Fruit fly (Drosophila melanogaster) whole organism, embryonic: Measurements from ENCODE around the gene CG11593.

Experiments
- Atf3 ChIP-seq: fragments of 200-800 bp; sonication (Bioruptor generic); optimal IDR thresholded peaks from 3 replicates; lab custom pipeline; 2016; ENCODE audit warnings: missing biosample characterization, missing genetic modification characterization
- B-H2 ChIP-seq: fragments of 200-800 bp; sonication (Bioruptor generic); optimal IDR thresholded peaks from 2 replicates; lab custom pipeline; 2018; ENCODE audit warnings: missing biosample characterization, mild to moderate bottlenecking, missing genetic modification characterization
- CG15514 ChIP-seq: fragments of 200-800 bp; sonication (Bioruptor generic); optimal IDR thresholded peaks from 3 replicates; lab custom pipeline; 2017; ENCODE audit warnings: missing biosample characterization, missing genetic modification characterization, mild to moderate bottlenecking, moderate library complexity, missing genetic modification reagents
- CTCF ChIP-seq: fragments of 200-800 bp; sonication (Bioruptor generic); optimal IDR thresholded peaks from 2 replicates; lab custom pipeline; 2017; ENCODE audit warnings: missing biosample characterization, mild to moderate bottlenecking, missing genetic modification characterization, moderate library complexity
- E2f2 ChIP-seq: fragments of 200-800 bp; sonication (Bioruptor generic); IDR thresholded peaks from 2 replicates; pipeline ENCODE4 v1.3.6; 2022; ENCODE audit warnings: missing biosample characterization, missing genetic modification characterization
- HmgD ChIP-seq: fragments of 200-800 bp; sonication (Bioruptor generic); optimal IDR thresholded peaks from 3 replicates; lab custom pipeline; 2016; ENCODE audit warnings: missing biosample characterization, missing genetic modification characterization
- Six4 ChIP-seq: fragments of 200-800 bp; sonication (Bioruptor generic); optimal IDR thresholded peaks from 2 replicates; lab custom pipeline; 2016; ENCODE audit warnings: missing biosample characterization, missing genetic modification characterization
- Usf ChIP-seq: fragments of 200-800 bp; sonication (Bioruptor generic); optimal IDR thresholded peaks from 2 replicates; lab custom pipeline; 2017; ENCODE audit warnings: missing genotype, missing biosample characterization, missing genetic modification characterization
- ewg ChIP-seq: fragments of 200-800 bp; sonication (Bioruptor generic); optimal IDR thresholded peaks from 3 replicates; lab custom pipeline; 2017; ENCODE audit warnings: mild to moderate bottlenecking, missing biosample characterization, missing genetic modification reagents, missing genetic modification characterization
- fd64A ChIP-seq: fragments of 200-800 bp; sonication (Bioruptor generic); optimal IDR thresholded peaks from 3 replicates; lab custom pipeline; 2018; ENCODE audit warnings: missing biosample characterization, mild to moderate bottlenecking, missing genetic modification characterization
- sc ChIP-seq, 3 experiments: fragments of >200 bp in 2 of 3; fragments of 200-800 bp in 1 of 3; sonication (Bioruptor generic) in 1 of 3; optimal IDR thresholded peaks; 2 replicates in 2 of 3; 3 replicates in 1 of 3; lab custom pipeline; 2017; ENCODE audit warnings: mild to moderate bottlenecking in 1 of 3, missing biosample characterization in 1 of 3, missing genetic modification characterization in 1 of 3, missing genetic modification reagents in 1 of 3
- tgo ChIP-seq: fragments of 200-800 bp; sonication (Bioruptor generic); IDR thresholded peaks from 3 replicates; pipeline ENCODE4 v1.3.6; 2022; ENCODE audit warnings: missing biosample characterization, missing genetic modification characterization
- ttk ChIP-seq: fragments of 200-800 bp; sonication (Bioruptor generic); IDR thresholded peaks from 2 replicates; pipeline ENCODE4 v2.1.2; 2022; ENCODE audit warnings: missing biosample characterization, missing genetic modification characterization

DNA sequence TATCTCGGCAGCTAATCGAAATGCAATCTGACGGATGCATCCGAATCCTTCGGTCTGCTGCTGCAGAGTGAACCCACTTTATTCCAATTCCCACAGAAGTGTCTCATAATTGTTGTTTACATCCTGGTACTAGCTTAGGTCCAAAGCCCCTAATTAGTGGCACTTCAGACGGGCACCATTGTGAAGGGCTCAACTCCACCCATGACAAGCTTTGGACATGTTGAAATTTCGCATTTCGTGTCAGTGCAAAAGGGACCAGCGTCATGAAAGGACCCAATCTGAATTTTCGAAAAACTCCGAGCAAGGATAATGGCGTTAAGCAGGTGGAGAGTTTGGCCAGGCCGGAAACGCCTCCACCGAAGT lies 13.8 kb downstream of the CG11593 start, which contains the start of gene Gr64a:
- TF ChIP-seq ttk (no peak), Usf (GFP tag; lab: Kevin White, UChicago) (no peak), B-H2 (GFP tag; lab: Kevin White, UChicago) (no peak), CTCF (no peak), sc (optimal IDR thresholded peaks at IDR 0.05; lab: Kevin White, UChicago) (no peak), sc (GFP tag; optimal IDR thresholded peaks at IDR 0.05; lab: Kevin White, UChicago) (no peak), tgo (GFP tag; lab: Robert Waterston, UW) (no peak), E2f2 (GFP tag; lab: Robert Waterston, UW) (no peak), Six4 (GFP tag; lab: Kevin White, UChicago) (no peak), Atf3 (GFP tag; lab: Kevin White, UChicago) (no peak), CG15514 (GFP tag; lab: Kevin White, UChicago) (no peak), ewg (GFP tag; lab: Kevin White, UChicago) (no peak), HmgD (GFP tag; lab: Kevin White, UChicago) (no peak), fd64A (GFP tag; lab: Kevin White, UChicago) (no peak)
